Fruit fly (Drosophila melanogaster) whole organism, pupa: ENCODE data around the gene PolrMT.

Source experiments
- CG13204 ChIP-seq: fragments of 200-800 bp; sonication (Bioruptor generic); optimal IDR thresholded peaks from 2 replicates; lab custom pipeline; 2018; ENCODE audit warnings: missing biosample characterization, mild to moderate bottlenecking, missing genetic modification characterization, moderate library complexity
- CG14655 ChIP-seq: fragments of 200-800 bp; sonication (Bioruptor generic); optimal IDR thresholded peaks from 3 replicates; lab custom pipeline; 2017; ENCODE audit warnings: mild to moderate bottlenecking, missing biosample characterization, missing genetic modification reagents, missing genetic modification characterization
- CG15710 ChIP-seq: fragments of 200-800 bp; sonication (Bioruptor generic); optimal IDR thresholded peaks from 2 replicates; lab custom pipeline; 2018; ENCODE audit warnings: missing biosample characterization, mild to moderate bottlenecking, missing genetic modification characterization, moderate library complexity
- CG32121 ChIP-seq: fragments of 200-800 bp; sonication (Bioruptor generic); IDR thresholded peaks from 2 replicates; pipeline ENCODE4 v1.3.6; 2022; ENCODE audit warnings: missing biosample characterization, missing genetic modification characterization
- D1 ChIP-seq: fragments of 200-800 bp; sonication (Bioruptor generic); optimal IDR thresholded peaks from 2 replicates; lab custom pipeline; 2018; ENCODE audit warnings: missing biosample characterization, mild to moderate bottlenecking, missing genetic modification characterization, moderate library complexity
- Pif1B ChIP-seq: fragments of 200-800 bp; sonication (Bioruptor generic); optimal IDR thresholded peaks from 3 replicates; lab custom pipeline; 2016; ENCODE audit warnings: missing biosample characterization, missing genetic modification characterization
- fd96Ca ChIP-seq: fragments of 200-800 bp; sonication (Bioruptor generic); IDR thresholded peaks from 3 replicates; pipeline ENCODE4 v1.3.6; 2022; ENCODE audit warnings: missing biosample characterization, missing genetic modification characterization
- gl ChIP-seq: fragments of 200-800 bp; sonication (Bioruptor generic); optimal IDR thresholded peaks from 2 replicates; lab custom pipeline; 2018; ENCODE audit warnings: missing biosample characterization, mild to moderate bottlenecking, missing genetic modification characterization

- no peak for TF ChIP-seq D1 (tag; lab: Kevin White, UChicago)
- no peak for TF ChIP-seq fd96Ca (GFP tag; lab: Robert Waterston, UW)
- no peak for TF ChIP-seq gl (tag; lab: Kevin White, UChicago)
- no peak for TF ChIP-seq Pif1B (GFP tag; lab: Kevin White, UChicago)
- TF ChIP-seq CG13204 (GFP tag; lab: Kevin White, UChicago) = no peak
- TF ChIP-seq CG14655 (GFP tag; lab: Kevin White, UChicago) = no peak
- TF ChIP-seq CG32121 (GFP tag; lab: Robert Waterston, UW) = no peak
- no peak for TF ChIP-seq CG15710 (tag; lab: Kevin White, UChicago)
Observed at dm6 chr2L:1057513-1057912, 50.7 kb downstream of the PolrMT start.
